Fruit fly (Drosophila melanogaster) whole organism, embryonic: ENCODE results near the gene AP-1mu.

Experiments
- ATbp ChIP-seq: fragments of 200-800 bp; sonication (Bioruptor generic); optimal IDR thresholded peaks from 2 replicates; lab custom pipeline; 2017; ENCODE audit warnings: missing biosample characterization, mild to moderate bottlenecking, missing genetic modification characterization, missing genetic modification reagents
- Asciz ChIP-seq: fragments of 200-800 bp; sonication (Bioruptor generic); optimal IDR thresholded peaks from 2 replicates; lab custom pipeline; 2017; ENCODE audit warnings: missing biosample characterization, mild to moderate bottlenecking, missing genetic modification characterization, missing genetic modification reagents
- Bgb ChIP-seq: fragments of 200-800 bp; sonication (Bioruptor generic); IDR thresholded peaks from 2 replicates; pipeline ENCODE4 v1.3.6; 2022; ENCODE audit warnings: missing biosample characterization, missing genetic modification characterization; ENCODE audit not compliant: partially characterized antibody
- CG10267 ChIP-seq: fragments of 200-800 bp; sonication (Bioruptor generic); optimal IDR thresholded peaks from 2 replicates; lab custom pipeline; 2018; ENCODE audit warnings: missing biosample characterization, mild to moderate bottlenecking, missing genetic modification characterization, moderate library complexity
- CG12155 ChIP-seq: fragments of 200-800 bp; sonication (Bioruptor generic); optimal IDR thresholded peaks from 3 replicates; lab custom pipeline; 2016; ENCODE audit warnings: missing biosample characterization, missing genetic modification characterization
- CG15269 ChIP-seq: fragments of 200-800 bp; sonication (Bioruptor generic); optimal IDR thresholded peaks from 2 replicates; lab custom pipeline; 2018; ENCODE audit warnings: missing biosample characterization, mild to moderate bottlenecking, missing genetic modification characterization, moderate library complexity
- CG17385 ChIP-seq: fragments of 200-800 bp; sonication (Bioruptor generic); optimal IDR thresholded peaks from 3 replicates; lab custom pipeline; 2018; ENCODE audit warnings: missing biosample characterization, mild to moderate bottlenecking, missing genetic modification characterization
- CG18262 ChIP-seq: fragments of 200-800 bp; optimal IDR thresholded peaks from 3 replicates; lab custom pipeline; 2019; ENCODE audit warnings: missing biosample characterization, mild to moderate bottlenecking, missing genetic modification characterization, moderate library complexity
- CG2120 ChIP-seq: fragments of 200-800 bp; sonication (Bioruptor generic); optimal IDR thresholded peaks from 3 replicates; lab custom pipeline; 2016; ENCODE audit warnings: missing biosample characterization, missing genetic modification characterization
- CG31441 ChIP-seq: fragments of 200-800 bp; sonication (Bioruptor generic); IDR thresholded peaks from 2 replicates; pipeline ENCODE4 v1.3.6; 2022; ENCODE audit warnings: missing biosample characterization, missing genetic modification characterization
- CG32767 ChIP-seq: fragments of 200-800 bp; sonication (Bioruptor generic); IDR thresholded peaks from 2 replicates; pipeline ENCODE4 v1.3.6; 2022; ENCODE audit warnings: missing biosample characterization, missing genetic modification characterization
- CG3281 ChIP-seq: fragments of 200-800 bp; sonication (Bioruptor generic); optimal IDR thresholded peaks from 3 replicates; lab custom pipeline; 2017; ENCODE audit warnings: missing biosample characterization, mild to moderate bottlenecking, missing genetic modification characterization
- CG34376 ChIP-seq: fragments of 200-800 bp; sonication (Bioruptor generic); optimal IDR thresholded peaks from 2 replicates; lab custom pipeline; 2018; ENCODE audit warnings: missing biosample characterization, mild to moderate bottlenecking, missing genetic modification characterization
- CG4360 ChIP-seq: fragments of 200-800 bp; sonication (Bioruptor generic); IDR thresholded peaks from 2 replicates; pipeline ENCODE4 v1.3.6; 2022; ENCODE audit warnings: missing biosample characterization, missing genetic modification characterization
- CG8290 ChIP-seq, 3 experiments: fragments of 200-800 bp; sonication (Bioruptor generic); optimal IDR thresholded peaks; 2 replicates each; lab custom pipeline; 2016 to 2019; ENCODE audit warnings: missing biosample characterization in 3 of 3, missing genetic modification characterization in 3 of 3, mild to moderate bottlenecking in 2 of 3, moderate library complexity in 1 of 3
- CG8388 ChIP-seq: fragments of 200-800 bp; sonication (Bioruptor generic); optimal IDR thresholded peaks from 2 replicates; lab custom pipeline; 2019; ENCODE audit warnings: missing biosample characterization, mild to moderate bottlenecking, missing genetic modification characterization, moderate library complexity
- CG8924 ChIP-seq: fragments of 200-800 bp; optimal IDR thresholded peaks from 3 replicates; lab custom pipeline; 2019; ENCODE audit warnings: missing biosample characterization, mild to moderate bottlenecking, missing genetic modification characterization, moderate library complexity
- CG9932 ChIP-seq: fragments of 200-800 bp; sonication (Bioruptor generic); IDR thresholded peaks from 2 replicates; pipeline ENCODE4 v1.3.6; 2022; ENCODE audit warnings: missing biosample characterization, missing genetic modification characterization
- CoRest ChIP-seq: fragments of 200-800 bp; sonication (Bioruptor generic); optimal IDR thresholded peaks from 3 replicates; lab custom pipeline; 2018; ENCODE audit warnings: missing biosample characterization, mild to moderate bottlenecking, missing genetic modification characterization, moderate library complexity
- Dad ChIP-seq: fragments of 200-800 bp; sonication (Bioruptor generic); optimal IDR thresholded peaks from 3 replicates; lab custom pipeline; 2016; ENCODE audit warnings: missing biosample characterization, missing genetic modification characterization
- Deaf1 ChIP-seq: fragments of 200-800 bp; optimal IDR thresholded peaks from 3 replicates; lab custom pipeline; 2019; ENCODE audit warnings: missing biosample characterization, mild to moderate bottlenecking, missing genetic modification characterization, moderate library complexity
- Dek ChIP-seq: fragments of 200-800 bp; sonication (Bioruptor generic); optimal IDR thresholded peaks from 3 replicates; lab custom pipeline; 2019; ENCODE audit warnings: missing biosample characterization, mild to moderate bottlenecking, missing genetic modification characterization, moderate library complexity
- Drgx ChIP-seq: fragments of 200-800 bp; sonication (Bioruptor generic); IDR thresholded peaks from 2 replicates; pipeline ENCODE4 v1.3.6; 2022; ENCODE audit warnings: missing biosample characterization, missing genetic modification characterization
- ERR ChIP-seq: fragments of 200-800 bp; sonication (Bioruptor generic); optimal IDR thresholded peaks from 2 replicates; lab custom pipeline; 2016; ENCODE audit warnings: missing biosample characterization, missing genetic modification characterization
- Fer1 ChIP-seq: fragments of 200-800 bp; sonication (Bioruptor generic); optimal IDR thresholded peaks from 2 replicates; lab custom pipeline; 2017; ENCODE audit warnings: missing biosample characterization, mild to moderate bottlenecking, missing genetic modification characterization
- Fer3 ChIP-seq: fragments of 200-800 bp; sonication (Bioruptor generic); optimal IDR thresholded peaks from 2 replicates; lab custom pipeline; 2018; ENCODE audit warnings: missing biosample characterization, mild to moderate bottlenecking, missing genetic modification characterization, moderate library complexity
- Gsc ChIP-seq: fragments of 200-800 bp; sonication (Bioruptor generic); IDR thresholded peaks from 2 replicates; pipeline ENCODE4 v1.3.6; 2022; ENCODE audit warnings: missing biosample characterization, missing genetic modification characterization
- Hand ChIP-seq: fragments of 200-800 bp; sonication (Bioruptor generic); optimal IDR thresholded peaks from 2 replicates; lab custom pipeline; 2017; ENCODE audit warnings: mild to moderate bottlenecking, missing biosample characterization, missing genetic modification reagents, missing genetic modification characterization
- Lim3 ChIP-seq: fragments of 200-800 bp; sonication (Bioruptor generic); IDR thresholded peaks from 2 replicates; pipeline ENCODE4 v1.3.6; 2022; ENCODE audit warnings: missing biosample characterization, missing genetic modification characterization
- Lpt ChIP-seq: fragments of >200 bp; optimal IDR thresholded peaks from 2 replicates; lab custom pipeline; 2018; ENCODE audit warnings: missing biosample characterization, missing genetic modification characterization
- MESR4 ChIP-seq: fragments of 200-800 bp; sonication (Bioruptor generic); optimal IDR thresholded peaks from 2 replicates; lab custom pipeline; 2018; ENCODE audit warnings: missing biosample characterization, mild to moderate bottlenecking, missing genetic modification characterization, moderate library complexity
- NfI ChIP-seq: fragments of 200-800 bp; sonication (Bioruptor generic); optimal IDR thresholded peaks from 3 replicates; lab custom pipeline; 2018; ENCODE audit warnings: missing biosample characterization, mild to moderate bottlenecking, missing genetic modification characterization, moderate library complexity
- Ptx1 ChIP-seq: fragments of 200-800 bp; sonication (Bioruptor generic); IDR thresholded peaks from 2 replicates; pipeline ENCODE4 v1.3.6; 2022; ENCODE audit warnings: missing biosample characterization, missing genetic modification characterization
- Taf1 ChIP-seq: fragments of 200-800 bp; sonication (Bioruptor generic); IDR thresholded peaks from 2 replicates; pipeline ENCODE4 v1.3.6; 2022; ENCODE audit warnings: missing biosample characterization, missing genetic modification characterization
- Xrp1 ChIP-seq: fragments of 200-800 bp; sonication (Bioruptor generic); IDR thresholded peaks from 2 replicates; pipeline ENCODE4 v1.3.6; 2022; ENCODE audit warnings: missing biosample characterization, missing genetic modification characterization
- ci ChIP-seq: fragments of 200-800 bp; sonication (Bioruptor generic); IDR thresholded peaks from 3 replicates; pipeline ENCODE4 v1.3.6; 2022; ENCODE audit warnings: missing biosample characterization, missing genetic modification characterization
- crol ChIP-seq: fragments of 200-800 bp; sonication (Bioruptor generic); IDR thresholded peaks from 2 replicates; pipeline ENCODE4 v1.3.6; 2022; ENCODE audit warnings: missing biosample characterization, missing genetic modification characterization
- crp ChIP-seq, 2 experiments: fragments of 200-800 bp; sonication (Bioruptor generic); optimal IDR thresholded peaks; 2 replicates in 1 of 2; 3 replicates in 1 of 2; lab custom pipeline; 2017; ENCODE audit warnings: missing biosample characterization in 2 of 2, missing genetic modification characterization in 2 of 2, mild to moderate bottlenecking in 1 of 2, moderate library complexity in 1 of 2
- ewg ChIP-seq: fragments of 200-800 bp; sonication (Bioruptor generic); optimal IDR thresholded peaks from 3 replicates; lab custom pipeline; 2017; ENCODE audit warnings: mild to moderate bottlenecking, missing biosample characterization, missing genetic modification reagents, missing genetic modification characterization
- lab ChIP-seq: fragments of 200-800 bp; sonication (Bioruptor generic); optimal IDR thresholded peaks from 3 replicates; lab custom pipeline; 2017; ENCODE audit warnings: missing biosample characterization, missing genetic modification characterization, mild to moderate bottlenecking, moderate library complexity, missing genetic modification reagents
- onecut ChIP-seq: fragments of 200-800 bp; sonication (Bioruptor generic); IDR thresholded peaks from 2 replicates; pipeline ENCODE4 v1.3.6; 2022; ENCODE audit warnings: missing biosample characterization, missing genetic modification characterization
- pan ChIP-seq, 4 experiments: fragments of >200 bp in 3 of 4; fragments of 200-800 bp in 1 of 4; sonication (Bioruptor generic) in 1 of 4; optimal IDR thresholded peaks in 3 of 4; IDR thresholded peaks in 1 of 4; 2 replicates each; pipeline versions ENCODE4 v1.3.6 to Lab custom; 2017 to 2022; ENCODE audit warnings: missing biosample characterization in 2 of 4, missing genetic modification characterization in 2 of 4, mixed read lengths in 1 of 4
- pzg ChIP-seq: fragments of 200-800 bp; sonication (Bioruptor generic); optimal IDR thresholded peaks from 3 replicates; lab custom pipeline; 2018; ENCODE audit warnings: missing biosample characterization, mild to moderate bottlenecking, missing genetic modification characterization, moderate library complexity
- scrt ChIP-seq: fragments of 200-800 bp; sonication (Bioruptor generic); optimal IDR thresholded peaks from 2 replicates; lab custom pipeline; 2018; ENCODE audit warnings: missing biosample characterization, mild to moderate bottlenecking, missing genetic modification characterization, moderate library complexity
- sens ChIP-seq: fragments of 200-800 bp; sonication (Bioruptor generic); peaks from one replicate; lab custom pipeline; 2016; ENCODE audit warnings: missing biosample characterization, missing genetic modification characterization
- unpg ChIP-seq: fragments of 200-800 bp; sonication (Bioruptor generic); optimal IDR thresholded peaks from 3 replicates; lab custom pipeline; 2018; ENCODE audit warnings: missing biosample characterization, mild to moderate bottlenecking, missing genetic modification characterization, moderate library complexity
- vvl ChIP-seq: fragments of 200-800 bp; sonication (Bioruptor generic); IDR thresholded peaks from 2 replicates; pipeline ENCODE4 v1.3.6; 2022; ENCODE audit warnings: missing biosample characterization, missing genetic modification characterization
- zen2 ChIP-seq: fragments of 200-800 bp; sonication (Bioruptor generic); IDR thresholded peaks from 3 replicates; pipeline ENCODE4 v1.3.6; 2022; ENCODE audit warnings: missing biosample characterization, missing genetic modification characterization; ENCODE audit not compliant: partially characterized antibody

The AP-1mu gene

dm6 chr3R:9581089-9581520, 21.8 kb upstream of the AP-1mu start, which contains the start of gene CG8301 (continued):
- TF ChIP-seq Deaf1 (tag; lab: Kevin White, UChicago) = peak; percentile 77
- peak; percentile 13; the same call in 1 of the 2 replicates for TF ChIP-seq crol (GFP tag; lab: Robert Waterston, UW)
- TF ChIP-seq Hand (GFP tag; lab: Kevin White, UChicago) = no peak
- TF ChIP-seq zen2 (GFP tag; lab: Robert Waterston, UW) = 0 out of 3 replicates have a peak, but pooled peaks have one; percentile 32
- TF ChIP-seq CG17385 (GFP tag; lab: Kevin White, UChicago) = peak; percentile 34
- TF ChIP-seq pan (optimal IDR thresholded peaks at IDR 0.05; lab: Kevin White, UChicago) = no peak
- peak in 1 of 2 experiments; percentile 40 for TF ChIP-seq pan (GFP tag; optimal IDR thresholded peaks at IDR 0.05 in 1 of 2, IDR thresholded peaks at IDR 0.05 in 1 of 2)
- peak; percentile 16 for TF ChIP-seq CG18262 (tag; lab: Kevin White, UChicago)
- TF ChIP-seq MESR4 (GFP tag; lab: Kevin White, UChicago) = peak; percentile 4
- TF ChIP-seq Gsc = no peak
- peak; percentile 18; the same call in 1 of the 2 replicates for TF ChIP-seq onecut (GFP tag; lab: Robert Waterston, UW)
- peak; percentile 34 for TF ChIP-seq Asciz (GFP tag; lab: Kevin White, UChicago)
- TF ChIP-seq Drgx = peak; percentile 56
- no peak for TF ChIP-seq Lim3 (GFP tag; lab: Robert Waterston, UW)
- no peak for TF ChIP-seq Taf1 (GFP tag; lab: Robert Waterston, UW)
- TF ChIP-seq CG2120 (GFP tag; lab: Kevin White, UChicago) = peak; percentile 60
- TF ChIP-seq CG31441 (GFP tag; lab: Robert Waterston, UW) = peak; percentile 46
- TF ChIP-seq CG12155 (GFP tag; lab: Kevin White, UChicago) = peak; percentile 20
- no peak for TF ChIP-seq CG9932 (GFP tag; lab: Robert Waterston, UW)
- TF ChIP-seq scrt (GFP tag; lab: Kevin White, UChicago) = peak; percentile 28
- no peak for TF ChIP-seq Lpt (GFP tag; lab: Kevin White, UChicago)
- peak; percentile 12 for TF ChIP-seq CG10267 (tag; lab: Kevin White, UChicago)
- peak; percentile 15 for TF ChIP-seq CG34376 (GFP tag; lab: Kevin White, UChicago)
- no peak for TF ChIP-seq CG4360
- peak; percentile 18; the same call in 1 of the 2 replicates for TF ChIP-seq Bgb (GFP tag; lab: Robert Waterston, UW)
- TF ChIP-seq CG8924 (tag; lab: Kevin White, UChicago) = peak; percentile 31
- TF ChIP-seq Dad (GFP tag; lab: Kevin White, UChicago) = no peak
- TF ChIP-seq vvl (GFP tag; lab: Robert Waterston, UW) = peak; percentile 46; the same call in 1 of the 2 replicates
- TF ChIP-seq Ptx1 (GFP tag; lab: Robert Waterston, UW) = 0 out of 2 replicates have a peak, but pooled peaks have one; percentile 10
- peak; percentile 15 for TF ChIP-seq CoRest (tag; lab: Kevin White, UChicago)
- no peak for TF ChIP-seq CG8290 (GFP tag; optimal IDR thresholded peaks at IDR 0.05; lab: Kevin White, UChicago)
- peak in 1 of 2 experiments; percentile 27 for TF ChIP-seq CG8290 (tag; optimal IDR thresholded peaks at IDR 0.05; lab: Kevin White, UChicago)
- 0 out of 3 replicates have a peak, but pooled peaks have one; percentile 37 for TF ChIP-seq ci (GFP tag; lab: Robert Waterston, UW)
- peak; percentile 87 for TF ChIP-seq ewg (GFP tag; lab: Kevin White, UChicago)
- peak; percentile 6 for TF ChIP-seq CG3281 (GFP tag; lab: Kevin White, UChicago)
- TF ChIP-seq lab = peak; percentile 68
- TF ChIP-seq CG15269 (tag; lab: Kevin White, UChicago) = peak; percentile 52
- TF ChIP-seq ERR (GFP tag; lab: Kevin White, UChicago) = peak; percentile 1
- peak in 1 of 2 experiments; percentile 75 for TF ChIP-seq crp (GFP tag; optimal IDR thresholded peaks at IDR 0.05; lab: Kevin White, UChicago)
- TF ChIP-seq Fer3 (tag; lab: Kevin White, UChicago) = peak; percentile 30
- TF ChIP-seq CG8388 (GFP tag; lab: Kevin White, UChicago) = no peak
- TF ChIP-seq unpg (GFP tag; lab: Kevin White, UChicago) = peak; percentile 51
- 0 out of 2 replicates have a peak, but pooled peaks have one; percentile 17 for TF ChIP-seq Xrp1 (GFP tag; lab: Robert Waterston, UW)
- peak; percentile 22 for TF ChIP-seq NfI (GFP tag; lab: Kevin White, UChicago)
- TF ChIP-seq ATbp (GFP tag; lab: Kevin White, UChicago) = peak; percentile 1
- TF ChIP-seq pzg (GFP tag; lab: Kevin White, UChicago) = peak; percentile 10
- TF ChIP-seq Fer1 (GFP tag; lab: Kevin White, UChicago) = peak; percentile 72
- peak; percentile 72 for TF ChIP-seq sens (GFP tag; lab: Kevin White, UChicago)
- peak; percentile 31 for TF ChIP-seq Dek (tag; lab: Kevin White, UChicago)
- TF ChIP-seq CG32767 (GFP tag; lab: Robert Waterston, UW) = 0 out of 2 replicates have a peak, but pooled peaks have one; percentile 23
